Worm (Caenorhabditis elegans) whole organism, mixed stage, embryonic: Measurements from ENCODE around the gene ZK757.10.

Source experiments
- ceh-83 ChIP-seq: fragments of 200-800 bp; sonication (Bioruptor generic); optimal IDR thresholded peaks from 2 replicates; lab custom pipeline; 2018; ENCODE audit warnings: mild to moderate bottlenecking, missing genetic modification characterization, missing compliant biosample characterization
- elt-1 ChIP-seq: sonication (generic microtip); optimal IDR thresholded peaks from 2 replicates; lab custom pipeline; 2017; ENCODE audit warnings: missing genetic modification characterization, mild to moderate bottlenecking, missing compliant biosample characterization, antibody characterized with exemption, moderate library complexity, borderline replicate concordance; ENCODE audit not compliant: insufficient read depth
- elt-3 ChIP-seq: fragments of 150-350 bp; optimal IDR thresholded peaks from 2 replicates; lab custom pipeline; 2014; ENCODE audit warnings: missing biosample characterization, missing genetic modification characterization
- flh-1 ChIP-seq: fragments of 200-800 bp; sonication (Bioruptor generic); optimal IDR thresholded peaks from 2 replicates; lab custom pipeline; 2018; ENCODE audit warnings: mild to moderate bottlenecking, missing genetic modification characterization, moderate library complexity, missing compliant biosample characterization
- mep-1 ChIP-seq: fragments of 150-350 bp; optimal IDR thresholded peaks from 2 replicates; lab custom pipeline; 2017; ENCODE audit warnings: missing biosample characterization, missing genetic modification reagents, missing genetic modification characterization, inconsistent platforms
- nhr-12 ChIP-seq: fragments of 150-350 bp; optimal IDR thresholded peaks from 2 replicates; lab custom pipeline; 2014; ENCODE audit warnings: missing biosample characterization, missing genetic modification characterization
- nhr-2 ChIP-seq: fragments of 150-350 bp; optimal IDR thresholded peaks from 2 replicates; lab custom pipeline; 2014; ENCODE audit warnings: missing biosample characterization, missing genetic modification characterization
- nhr-237 ChIP-seq: fragments of 150-350 bp; optimal IDR thresholded peaks from 2 replicates; lab custom pipeline; 2014; ENCODE audit warnings: missing biosample characterization, missing genetic modification characterization
- nhr-28 ChIP-seq: fragments of 150-350 bp; optimal IDR thresholded peaks from 2 replicates; lab custom pipeline; 2014; ENCODE audit warnings: missing biosample characterization, missing genetic modification characterization
- nhr-76 ChIP-seq: sonication (generic microtip); optimal IDR thresholded peaks from 2 replicates; lab custom pipeline; 2017; ENCODE audit warnings: missing biosample characterization, missing genetic modification characterization
- snpc-4 ChIP-seq: fragments of 150-350 bp; optimal IDR thresholded peaks from 2 replicates; lab custom pipeline; 2014; ENCODE audit warnings: missing biosample characterization, missing genetic modification characterization
- unc-62 ChIP-seq: fragments of 150-350 bp; optimal IDR thresholded peaks from 2 replicates; lab custom pipeline; 2014; ENCODE audit warnings: missing biosample characterization, missing genetic modification reagents, missing genetic modification characterization
- ztf-11 ChIP-seq: fragments of 150-350 bp; optimal IDR thresholded peaks from 2 replicates; lab custom pipeline; 2014; ENCODE audit warnings: missing biosample characterization, missing genetic modification characterization

- TF ChIP-seq nhr-12 (tag; lab: Kevin White, UChicago) (no peak), mep-1 (tag; lab: Kevin White, UChicago) (no peak), unc-62 (GFP tag; lab: Kevin White, UChicago) (no peak), ztf-11 (tag; lab: Kevin White, UChicago) (no peak), snpc-4 (no peak), nhr-76 (tag; lab: Kevin White, UChicago) (no peak), nhr-28 (no peak), flh-1 (GFP tag; lab: Kevin White, UChicago) (no peak), ceh-83 (GFP tag; lab: Kevin White, UChicago) (no peak), nhr-237 (tag; lab: Kevin White, UChicago) (no peak), elt-1 (no peak), nhr-2 (tag; lab: Kevin White, UChicago) (no peak), elt-3 (tag; lab: Kevin White, UChicago) (no peak)
Measured at ce11 chrIII:9920764-9921163, 43.7 kb downstream of the ZK757.10 start, which contains the start of gene F40F12.3.
